Fruit fly (Drosophila melanogaster) whole organism, embryonic: ENCODE results near the gene CG44158.

Experiments used
- CG11456 ChIP-seq: fragments of 200-800 bp; sonication (Bioruptor generic); IDR thresholded peaks from 3 replicates; pipeline ENCODE4 v1.3.6; 2022; ENCODE audit warnings: missing biosample characterization, missing genetic modification characterization
- CG11560 ChIP-seq: fragments of 200-800 bp; sonication (Bioruptor generic); IDR thresholded peaks from 3 replicates; pipeline ENCODE4 v1.3.6; 2022; ENCODE audit warnings: missing biosample characterization, missing genetic modification characterization
- CG12219 ChIP-seq: fragments of 200-800 bp; sonication (Bioruptor generic); optimal IDR thresholded peaks from 3 replicates; lab custom pipeline; 2018; ENCODE audit warnings: missing biosample characterization, mild to moderate bottlenecking, missing genetic modification characterization
- CG13123 ChIP-seq: fragments of 200-800 bp; sonication (Bioruptor generic); optimal IDR thresholded peaks from 2 replicates; lab custom pipeline; 2016; ENCODE audit warnings: missing biosample characterization, missing genetic modification characterization
- CG18476 ChIP-seq: fragments of 200-800 bp; sonication (Bioruptor generic); optimal IDR thresholded peaks from 2 replicates; lab custom pipeline; 2016; ENCODE audit warnings: missing biosample characterization, mild to moderate bottlenecking, missing genetic modification characterization
- CG8388 ChIP-seq: fragments of 200-800 bp; sonication (Bioruptor generic); optimal IDR thresholded peaks from 2 replicates; lab custom pipeline; 2019; ENCODE audit warnings: missing biosample characterization, mild to moderate bottlenecking, missing genetic modification characterization, moderate library complexity
- Dip2 ChIP-seq: fragments of 200-800 bp; sonication (Bioruptor generic); IDR thresholded peaks from 2 replicates; pipeline ENCODE4 v1.3.6; 2022; ENCODE audit warnings: missing biosample characterization, missing genetic modification characterization
- YL-1 ChIP-seq: fragments of 200-800 bp; sonication (Bioruptor generic); optimal IDR thresholded peaks from 3 replicates; lab custom pipeline; 2017; ENCODE audit warnings: missing biosample characterization, mild to moderate bottlenecking, missing genetic modification characterization
- ase ChIP-seq: fragments of 200-800 bp; sonication (Bioruptor generic); IDR thresholded peaks from 3 replicates; pipeline ENCODE4 v1.3.6; 2022; ENCODE audit warnings: missing biosample characterization, missing genetic modification characterization
- bab2 ChIP-seq: fragments of 200-800 bp; sonication (Bioruptor generic); optimal IDR thresholded peaks from 2 replicates; lab custom pipeline; 2016; ENCODE audit warnings: missing biosample characterization, missing genetic modification characterization
- caup ChIP-seq: fragments of 200-800 bp; sonication (Bioruptor generic); optimal IDR thresholded peaks from 3 replicates; lab custom pipeline; 2017; ENCODE audit warnings: missing biosample characterization, mild to moderate bottlenecking, missing genetic modification characterization, moderate library complexity; ENCODE audit not compliant: severe bottlenecking
- p53 ChIP-seq: fragments of 200-800 bp; sonication (Bioruptor generic); optimal IDR thresholded peaks from 2 replicates; lab custom pipeline; 2016; ENCODE audit warnings: missing biosample characterization, missing genetic modification characterization

dm6 chr3R:18250815-18251214, 42.2 kb downstream of the CG44158 start, which contains the start of gene CG18598:
- TF ChIP-seq ase (no peak), CG13123 (GFP tag; lab: Kevin White, UChicago) (no peak), bab2 (GFP tag; lab: Kevin White, UChicago) (no peak), Dip2 (no peak), CG18476 (GFP tag; lab: Kevin White, UChicago) (no peak), YL-1 (GFP tag; lab: Kevin White, UChicago) (no peak), CG8388 (GFP tag; lab: Kevin White, UChicago) (no peak), CG11456 (GFP tag; lab: Robert Waterston, UW) (no peak), CG11560 (tag; lab: Robert Waterston, UW) (no peak), caup (GFP tag; lab: Kevin White, UChicago) (no peak), p53 (GFP tag; lab: Kevin White, UChicago) (no peak), CG12219 (GFP tag; lab: Kevin White, UChicago) (no peak)
